Worm (Caenorhabditis elegans) whole organism, L4/young adult: ENCODE measurements around the gene F45B8.5.

Source experiments
- W03F9.2 ChIP-seq: fragments of 150-350 bp; optimal IDR thresholded peaks from 2 replicates; lab custom pipeline; 2014; ENCODE audit warnings: missing biosample characterization, missing genetic modification characterization
- dao-5 ChIP-seq: sonication (generic microtip); optimal IDR thresholded peaks from 2 replicates; lab custom pipeline; 2016; ENCODE audit warnings: missing genotype, missing genetic modification characterization, moderate library complexity, missing compliant biosample characterization
- him-1 ChIP-seq: sonication (generic microtip); optimal IDR thresholded peaks from 2 replicates; lab custom pipeline; 2016; ENCODE audit warnings: missing genotype, missing genetic modification reagents, missing genetic modification characterization, missing compliant biosample characterization

The F45B8.5 gene

ce11 chrX:15016102-15016501, 50.2 kb downstream of the F45B8.5 start:
- TF ChIP-seq him-1 (tag; lab: Kevin White, UChicago) (no peak), W03F9.2 (tag; lab: Kevin White, UChicago) (no peak), dao-5 (tag; lab: Kevin White, UChicago) (no peak)
